Fruit fly (Drosophila melanogaster) whole organism, wandering third instar larva: ENCODE measurements around the gene Ice2.

Experiments
- Abd-B ChIP-seq: fragments of >200 bp; optimal IDR thresholded peaks from 2 replicates; lab custom pipeline; 2017; ENCODE audit warnings: missing biosample characterization, missing genetic modification characterization
- CG9705 ChIP-seq: fragments of 200-800 bp; sonication (Bioruptor generic); optimal IDR thresholded peaks from 2 replicates; lab custom pipeline; 2018; ENCODE audit warnings: missing biosample characterization, mild to moderate bottlenecking, missing genetic modification characterization
- Dfd ChIP-seq: fragments of >200 bp; optimal IDR thresholded peaks from 2 replicates; lab custom pipeline; 2017; ENCODE audit warnings: missing biosample characterization, missing genetic modification characterization
- Dif ChIP-seq: fragments of 200-275, 200-300 bp; sonication (Bioruptor generic); optimal IDR thresholded peaks from 2 replicates; lab custom pipeline; 2018; ENCODE audit warnings: missing biosample characterization, missing genetic modification characterization; ENCODE audit not compliant: partially characterized antibody
- HLH106 ChIP-seq: fragments of 200-800 bp; optimal IDR thresholded peaks from 3 replicates; lab custom pipeline; 2019; ENCODE audit warnings: missing biosample characterization, mild to moderate bottlenecking, missing genetic modification characterization, moderate library complexity
- Hnf4 ChIP-seq: fragments of 200-800 bp; sonication (Bioruptor generic); optimal IDR thresholded peaks from 2 replicates; lab custom pipeline; 2016; ENCODE audit warnings: missing biosample characterization, mild to moderate bottlenecking, missing genetic modification characterization
- Hr78 ChIP-seq: fragments of >200 bp; optimal IDR thresholded peaks from 2 replicates; lab custom pipeline; 2017; ENCODE audit warnings: missing biosample characterization, missing genetic modification characterization
- Hr83 ChIP-seq: fragments of 200-300 bp; sonication (Bioruptor generic); optimal IDR thresholded peaks from 2 replicates; lab custom pipeline; 2016; ENCODE audit warnings: missing biosample characterization, mild to moderate bottlenecking, missing genetic modification characterization, moderate library complexity; ENCODE audit not compliant: poor library complexity, severe bottlenecking
- Jra ChIP-seq: sonication (Bioruptor generic); optimal IDR thresholded peaks from 2 replicates; lab custom pipeline; 2016; ENCODE audit warnings: missing biosample characterization, missing genetic modification characterization
- Mio ChIP-seq: sonication (Bioruptor generic); optimal IDR thresholded peaks from 2 replicates; lab custom pipeline; 2016; ENCODE audit warnings: missing biosample characterization, missing genetic modification characterization
- OdsH ChIP-seq: fragments of 200-800 bp; sonication (Bioruptor generic); optimal IDR thresholded peaks from 2 replicates; lab custom pipeline; 2016; ENCODE audit warnings: missing biosample characterization, mild to moderate bottlenecking, missing genetic modification characterization
- Rel ChIP-seq, 2 experiments: fragments of 200-800 bp; sonication (Bioruptor generic) in 1 of 2; optimal IDR thresholded peaks; 2 replicates in 1 of 2; 3 replicates in 1 of 2; lab custom pipeline; 2016 to 2019; ENCODE audit warnings: mild to moderate bottlenecking in 2 of 2, missing biosample characterization in 2 of 2, missing genetic modification characterization in 2 of 2, moderate library complexity in 1 of 2
- Sp1 ChIP-seq: fragments of 200-800 bp; sonication (Bioruptor generic); optimal IDR thresholded peaks from 3 replicates; lab custom pipeline; 2019; ENCODE audit warnings: missing biosample characterization, mild to moderate bottlenecking, missing genetic modification characterization, moderate library complexity
- Vsx2 ChIP-seq: fragments of 200-300, 225-300 bp; sonication (Bioruptor generic); optimal IDR thresholded peaks from 2 replicates; lab custom pipeline; 2018; ENCODE audit warnings: missing biosample characterization, missing genetic modification characterization; ENCODE audit not compliant: partially characterized antibody
- br ChIP-seq: fragments of 200-800 bp; sonication (Bioruptor generic); optimal IDR thresholded peaks from 2 replicates; lab custom pipeline; 2016; ENCODE audit warnings: missing biosample characterization, missing genetic modification characterization
- brk ChIP-seq: fragments of 200-800 bp; sonication (Bioruptor generic); optimal IDR thresholded peaks from 2 replicates; lab custom pipeline; 2016; ENCODE audit warnings: missing biosample characterization, mild to moderate bottlenecking, missing genetic modification characterization
- dl ChIP-seq, 2 experiments: fragments of 175-275, 200-275 bp in 1 of 2; fragments of 200-275 bp in 1 of 2; sonication (Bioruptor generic); optimal IDR thresholded peaks; lab custom pipeline; 2018; ENCODE audit warnings: mild to moderate bottlenecking in 2 of 2, missing biosample characterization in 2 of 2, missing genetic modification characterization in 2 of 2, moderate library complexity in 2 of 2; ENCODE audit not compliant: partially characterized antibody in 2 of 2, insufficient read depth in 1 of 2
- dmrt93B ChIP-seq: fragments of 200-800 bp; sonication (Bioruptor generic); optimal IDR thresholded peaks from 2 replicates; lab custom pipeline; 2018; ENCODE audit warnings: missing biosample characterization, mild to moderate bottlenecking, missing genetic modification characterization
- dsf ChIP-seq: sonication (Bioruptor generic); optimal IDR thresholded peaks from 2 replicates; lab custom pipeline; 2016; ENCODE audit warnings: missing biosample characterization, missing genetic modification characterization, borderline replicate concordance
- ey ChIP-seq: fragments of 200-800 bp; sonication (Bioruptor generic); optimal IDR thresholded peaks from 2 replicates; lab custom pipeline; 2016; ENCODE audit warnings: missing biosample characterization, missing genetic modification characterization
- foxo ChIP-seq, 2 experiments: fragments of 200-800 bp; sonication (Bioruptor generic); optimal IDR thresholded peaks; 2 replicates in 1 of 2; 3 replicates in 1 of 2; lab custom pipeline; 2016 to 2017; ENCODE audit warnings: missing biosample characterization in 2 of 2, missing genetic modification characterization in 2 of 2
- jim ChIP-seq: fragments of 175-275, 200-325 bp; sonication (Bioruptor generic); optimal IDR thresholded peaks from 2 replicates; lab custom pipeline; 2016; ENCODE audit warnings: missing biosample characterization, mild to moderate bottlenecking, missing genetic modification characterization
- lola ChIP-seq: fragments of >200 bp; optimal IDR thresholded peaks from 2 replicates; lab custom pipeline; 2017; ENCODE audit warnings: missing biosample characterization, missing genetic modification characterization
- pan ChIP-seq: fragments of >200 bp; optimal IDR thresholded peaks from 2 replicates; lab custom pipeline; 2017
- psq ChIP-seq: fragments of 200-800 bp; sonication (Bioruptor generic); optimal IDR thresholded peaks from 3 replicates; lab custom pipeline; 2017; ENCODE audit warnings: missing biosample characterization, mild to moderate bottlenecking, missing genetic modification characterization, moderate library complexity
- rgr ChIP-seq: fragments of 200-800 bp; sonication (Bioruptor generic); optimal IDR thresholded peaks from 3 replicates; lab custom pipeline; 2016; ENCODE audit warnings: missing biosample characterization, mild to moderate bottlenecking, missing genetic modification characterization
- sage ChIP-seq: fragments of 200-800 bp; sonication (Bioruptor generic); optimal IDR thresholded peaks from 2 replicates; lab custom pipeline; 2016; ENCODE audit warnings: missing biosample characterization, mild to moderate bottlenecking, missing genetic modification characterization
- sv ChIP-seq: fragments of 200-800 bp; sonication (Bioruptor generic); optimal IDR thresholded peaks from 3 replicates; lab custom pipeline; 2016; ENCODE audit warnings: missing biosample characterization, missing genetic modification characterization
- tai ChIP-seq: sonication (Bioruptor generic); optimal IDR thresholded peaks from 2 replicates; lab custom pipeline; 2016; ENCODE audit warnings: missing biosample characterization, missing genetic modification characterization
- usp ChIP-seq: fragments of >200 bp; optimal IDR thresholded peaks from 2 replicates; lab custom pipeline; 2017; ENCODE audit warnings: missing biosample characterization, missing genetic modification characterization
- woc ChIP-seq: sonication (Bioruptor generic); optimal IDR thresholded peaks from 2 replicates; lab custom pipeline; 2016; ENCODE audit warnings: missing biosample characterization, mild to moderate bottlenecking, missing genetic modification characterization

Gene Ice2

dm6 chr3R:21097631-21098117, 32.3 kb upstream of the Ice2 start, which contains the start of gene RhoGAP93B (continued):
- TF ChIP-seq Dfd (GFP tag; lab: Kevin White, UChicago) (no peak), Vsx2 (GFP tag; lab: Kevin White, UChicago) (no peak)

- TF ChIP-seq CG9705 (peak; percentile 33), Sp1 (GFP tag; lab: Kevin White, UChicago) (peak; percentile 54), HLH106 (peak; percentile 65), sv (GFP tag; lab: Kevin White, UChicago) (peak; percentile 21), Rel (GFP tag; optimal IDR thresholded peaks at IDR 0.05; lab: Kevin White, UChicago) (no peak), Rel (tag; optimal IDR thresholded peaks at IDR 0.05; lab: Kevin White, UChicago) (no peak), psq (GFP tag; lab: Kevin White, UChicago) (peak; percentile 46), OdsH (GFP tag; lab: Kevin White, UChicago) (peak; percentile 47), ey (GFP tag; lab: Kevin White, UChicago) (peak; percentile 52), br (GFP tag; lab: Kevin White, UChicago) (no peak), tai (GFP tag; lab: Kevin White, UChicago) (no peak), Hr83 (GFP tag; lab: Kevin White, UChicago) (no peak), foxo (GFP tag; optimal IDR thresholded peaks at IDR 0.05; lab: Kevin White, UChicago) (peak in 1 of 2 experiments; percentile 62), dsf (GFP tag; lab: Kevin White, UChicago) (peak; percentile 11), lola (GFP tag; lab: Kevin White, UChicago) (no peak), rgr (GFP tag; lab: Kevin White, UChicago) (peak; percentile 54), woc (peak; percentile 82), Hr78 (GFP tag; lab: Kevin White, UChicago) (no peak)
Observed at dm6 chr3R:21101453-21102214, 28.4 kb upstream of the Ice2 start, which contains the start of the genes CG7044 and Tbc1d22. Gene CG7044, minus strand, starts transcription at chr3R:21101718. Gene Tbc1d22, plus strand, starts transcription at chr3R:21102199.

- TF ChIP-seq foxo (GFP tag; optimal IDR thresholded peaks at IDR 0.05; lab: Kevin White, UChicago) (no peak), Hr83 (GFP tag; lab: Kevin White, UChicago) (no peak), usp (GFP tag; lab: Kevin White, UChicago) (no peak), psq (GFP tag; lab: Kevin White, UChicago) (no peak), sage (GFP tag; lab: Kevin White, UChicago) (no peak), brk (GFP tag; lab: Kevin White, UChicago) (no peak), Hnf4 (GFP tag; lab: Kevin White, UChicago) (no peak), Sp1 (GFP tag; lab: Kevin White, UChicago) (no peak), Dfd (GFP tag; lab: Kevin White, UChicago) (no peak), Rel (GFP tag; optimal IDR thresholded peaks at IDR 0.05; lab: Kevin White, UChicago) (no peak), Rel (tag; optimal IDR thresholded peaks at IDR 0.05; lab: Kevin White, UChicago) (no peak), Abd-B (GFP tag; lab: Kevin White, UChicago) (no peak), dmrt93B (GFP tag; lab: Kevin White, UChicago) (no peak), pan (no peak)
Observed at dm6 chr3R:21102477-21102876, 27.5 kb upstream of the Ice2 start.

- TF ChIP-seq Mio (GFP tag; lab: Kevin White, UChicago) (no peak), HLH106 (peak; percentile 37), woc (peak; percentile 41), Dif (GFP tag; lab: Kevin White, UChicago) (peak; percentile 100), dl (GFP tag; optimal IDR thresholded peaks at IDR 0.05; lab: Kevin White, UChicago; ENCODE audit: insufficient read depth in 1 of 2, partially characterized antibody in 2 of 2) (peak; percentile 72 to 98), tai (GFP tag; lab: Kevin White, UChicago) (no peak), dsf (GFP tag; lab: Kevin White, UChicago) (peak; percentile 21), ey (GFP tag; lab: Kevin White, UChicago) (peak; percentile 34), Jra (GFP tag; lab: Kevin White, UChicago) (no peak), foxo (GFP tag; optimal IDR thresholded peaks at IDR 0.05; lab: Kevin White, UChicago) (peak in 1 of 2 experiments; percentile 40), Sp1 (GFP tag; lab: Kevin White, UChicago) (no peak), dmrt93B (GFP tag; lab: Kevin White, UChicago) (no peak), sv (GFP tag; lab: Kevin White, UChicago) (peak; percentile 46), CG9705 (peak; percentile 45), rgr (GFP tag; lab: Kevin White, UChicago) (peak; percentile 74), sage (GFP tag; lab: Kevin White, UChicago) (no peak), psq (GFP tag; lab: Kevin White, UChicago) (peak; percentile 57), jim (GFP tag; lab: Kevin White, UChicago) (no peak), OdsH (GFP tag; lab: Kevin White, UChicago) (peak; percentile 40), Abd-B (GFP tag; lab: Kevin White, UChicago) (no peak), Vsx2 (GFP tag; lab: Kevin White, UChicago) (peak; percentile 100)
- TF ChIP-seq, all 38 proteins: peak for 13
Observed at dm6 chr3R:21107907-21108591, 22.0 kb upstream of the Ice2 start, which contains the start of the genes Sec15 and rtet. Gene Sec15, minus strand, starts transcription at chr3R:21107972. Gene rtet, plus strand, starts transcription at chr3R:21108446.
